Fruit fly (Drosophila melanogaster) whole organism, prepupa: ENCODE results near the gene Hsc70-3.

Experiments used
- Eip78C ChIP-seq: fragments of 200-800 bp; sonication (Bioruptor generic); peaks from one replicate; lab custom pipeline; 2016; ENCODE audit warnings: missing biosample characterization, missing genetic modification characterization
- fd85E ChIP-seq: fragments of 200-800 bp; sonication (Bioruptor generic); optimal IDR thresholded peaks from 3 replicates; lab custom pipeline; 2016; ENCODE audit warnings: missing biosample characterization, missing genetic modification characterization
- ss ChIP-seq, 2 experiments: fragments of 200-800 bp; sonication (Bioruptor generic); optimal IDR thresholded peaks; 2 replicates in 1 of 2; 3 replicates in 1 of 2; lab custom pipeline; 2017 to 2018; ENCODE audit warnings: mild to moderate bottlenecking in 2 of 2, missing biosample characterization in 2 of 2, missing genetic modification characterization in 2 of 2, moderate library complexity in 1 of 2

- TF ChIP-seq ss (GFP tag; optimal IDR thresholded peaks at IDR 0.05; lab: Kevin White, UChicago) (no peak), fd85E (no peak), Eip78C (peak; percentile 68)
These were observed 39.3 kb upstream of the Hsc70-3 start, which contains the start of gene CG15740 for dm6 chrX:11846049-11846718.
